Fruit fly (Drosophila melanogaster): ENCODE results near the gene CG31751.

The CG31751 gene

dm6 chr2L:18647857-18648652 is 29.0 kb upstream of the CG31751 start (continued):
- peak; percentile 44 for TF ChIP-seq Med (GFP tag)
- peak; percentile 93 for TF ChIP-seq grau (tag; optimal IDR thresholded peaks at IDR 0.05)
- TF ChIP-seq tgo (GFP tag; IDR thresholded peaks at IDR 0.05) = no peak
- TF ChIP-seq ewg (GFP tag; optimal IDR thresholded peaks at IDR 0.05) = peak; percentile 5
- TF ChIP-seq nmo (GFP tag; optimal IDR thresholded peaks at IDR 0.05) = peak; percentile 56
- no peak for TF ChIP-seq nau (GFP tag; optimal IDR thresholded peaks at IDR 0.05)
- no peak for TF ChIP-seq nerfin-2 (GFP tag; IDR thresholded peaks at IDR 0.05; ENCODE audit: partially characterized antibody)
- no peak for TF ChIP-seq Jarid2 (GFP tag; optimal IDR thresholded peaks at IDR 0.05)
- no peak for TF ChIP-seq Sox100B (GFP tag; optimal IDR thresholded peaks at IDR 0.05)
- no peak for TF ChIP-seq seq (GFP tag; IDR thresholded peaks at IDR 0.05)
- 0 out of 2 replicates have a peak, but pooled peaks have one; percentile 19 for TF ChIP-seq ranshi (GFP tag; IDR thresholded peaks at IDR 0.05)
- TF ChIP-seq CG2875 (GFP tag; optimal IDR thresholded peaks at IDR 0.05) = peak; percentile 37
- peak; percentile 48; the same call in 1 of the 2 replicates for TF ChIP-seq HLH3B (GFP tag; IDR thresholded peaks at IDR 0.05)
- peak; percentile 23 for TF ChIP-seq Hr3 (GFP tag; optimal IDR thresholded peaks at IDR 0.05)
- no peak for TF ChIP-seq z (GFP tag; IDR thresholded peaks at IDR 0.05)
- peak; percentile 44 for TF ChIP-seq CG1603 (tag; optimal IDR thresholded peaks at IDR 0.05)
- TF ChIP-seq CG7271 (tag; optimal IDR thresholded peaks at IDR 0.05) = no peak
- TF ChIP-seq bsh (GFP tag; optimal IDR thresholded peaks at IDR 0.05) = peak; percentile 3 to 77
- TF ChIP-seq Ssrp (tag; optimal IDR thresholded peaks at IDR 0.05) = peak; percentile 62
- 0 out of 3 replicates have a peak, but pooled peaks have one; percentile 47 for TF ChIP-seq ken (GFP tag; IDR thresholded peaks at IDR 0.05)
- no peak for TF ChIP-seq CG8944 (GFP tag; optimal IDR thresholded peaks at IDR 0.05)
- TF ChIP-seq Asciz (GFP tag; optimal IDR thresholded peaks at IDR 0.05) = no peak
- 0 out of 2 replicates have a peak, but pooled peaks have one; percentile 31 for TF ChIP-seq lmd (GFP tag; IDR thresholded peaks at IDR 0.05)
- peak; percentile 13 for TF ChIP-seq CG2678 (tag; optimal IDR thresholded peaks at IDR 0.05)
- TF ChIP-seq CG7745 (tag; optimal IDR thresholded peaks at IDR 0.05) = peak; percentile 94
- peak; percentile 47 for TF ChIP-seq CG30403 (GFP tag; optimal IDR thresholded peaks at IDR 0.05)
- no peak for TF ChIP-seq CG3407 (GFP tag; optimal IDR thresholded peaks at IDR 0.05)
- peak; percentile 35 for TF ChIP-seq CG17385 (GFP tag; optimal IDR thresholded peaks at IDR 0.05)

DNA sequence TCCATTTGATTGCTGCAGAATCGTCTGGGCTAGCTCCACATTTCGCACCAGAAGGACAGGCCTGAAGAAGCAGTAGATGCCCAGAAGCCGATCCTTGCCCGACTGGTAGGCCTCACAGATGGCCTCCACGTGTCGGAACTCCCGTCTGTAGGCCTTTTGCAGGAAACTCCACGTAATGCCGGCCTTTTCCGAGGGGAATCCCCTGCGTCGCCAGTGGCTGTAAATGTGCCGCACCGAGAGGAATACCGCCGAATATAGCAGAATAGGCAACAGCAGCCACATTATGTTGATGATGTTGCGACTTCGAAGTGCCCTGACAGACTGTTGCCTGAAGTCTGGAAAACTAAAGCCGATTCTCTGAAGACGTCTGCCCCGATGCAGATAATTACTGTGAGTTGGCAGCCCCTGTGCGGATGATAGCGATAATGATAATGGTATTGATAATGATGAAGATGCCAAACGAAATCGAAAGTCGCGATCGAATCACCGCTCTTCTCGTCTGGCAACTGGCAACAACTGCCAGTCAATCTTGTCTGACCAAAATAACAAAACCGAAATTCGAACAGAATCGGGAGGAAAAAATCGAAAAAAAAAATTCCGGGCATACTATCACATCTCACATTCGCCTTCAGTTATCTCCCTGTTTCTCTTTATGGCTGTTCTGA is 24.2 kb upstream of the CG31751 start, which contains the start of gene Cyp310a1:
Cyp310a1 (minus strand) TSS at position 348 of the 665 bp plus-strand sequence.
- TF ChIP-seq Gug (GFP tag; IDR thresholded peaks at IDR 0.05) = no peak
- no peak for TF ChIP-seq CG10274 (GFP tag; optimal IDR thresholded peaks at IDR 0.05)
- TF ChIP-seq twi (tag; optimal IDR thresholded peaks at IDR 0.05) = peak; percentile 83
- peak; percentile 34 for TF ChIP-seq Med (GFP tag)
- TF ChIP-seq chm (GFP tag; IDR thresholded peaks at IDR 0.05) = no peak
- peak; percentile 48 for TF ChIP-seq trem (tag; optimal IDR thresholded peaks at IDR 0.05)

DNA sequence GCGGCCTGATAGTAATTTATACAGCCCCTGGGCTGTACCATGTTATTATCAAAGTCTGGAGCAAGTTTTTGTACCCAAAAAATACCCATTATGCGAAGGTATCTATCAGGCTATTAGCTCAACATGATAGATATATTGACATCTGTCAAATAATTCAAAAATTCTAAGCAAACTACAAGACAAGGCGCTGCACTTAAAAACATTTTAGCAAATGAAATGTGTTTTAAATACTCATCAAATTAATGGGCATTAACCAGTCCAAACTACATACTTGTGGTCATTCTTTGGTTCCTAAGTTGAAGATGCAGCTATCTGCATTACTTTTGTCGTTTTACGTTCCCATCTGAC is 23.7 kb upstream of the CG31751 start:
- TF ChIP-seq CG10431 (GFP tag; optimal IDR thresholded peaks at IDR 0.05) = no peak
- peak in 1 of 2 experiments; percentile 87 for TF ChIP-seq eve (GFP tag; optimal IDR thresholded peaks at IDR 0.05)
- TF ChIP-seq CG6272 (GFP tag; IDR thresholded peaks at IDR 0.05) = peak; percentile 47
- no peak for TF ChIP-seq cas (GFP tag; IDR thresholded peaks at IDR 0.05)
- peak; percentile 64 for TF ChIP-seq CG11504 (tag; optimal IDR thresholded peaks at IDR 0.05)
- no peak for TF ChIP-seq Opbp (GFP tag; IDR thresholded peaks at IDR 0.05; ENCODE audit: partially characterized antibody)
- peak; percentile 18 for TF ChIP-seq Fer1 (GFP tag; optimal IDR thresholded peaks at IDR 0.05)
- TF ChIP-seq Dfd (GFP tag; optimal IDR thresholded peaks at IDR 0.05) = no peak
- TF ChIP-seq gsb (GFP tag; IDR thresholded peaks at IDR 0.05) = 0 out of 2 replicates have a peak, but pooled peaks have one; percentile 35
- TF ChIP-seq Antp (GFP tag; optimal IDR thresholded peaks at IDR 0.05) = no peak
- TF ChIP-seq CG33557 (GFP tag; optimal IDR thresholded peaks at IDR 0.05) = no peak
- no peak for TF ChIP-seq CG16779 (GFP tag; IDR thresholded peaks at IDR 0.05)
- peak; percentile 78 for TF ChIP-seq Ssrp (tag; optimal IDR thresholded peaks at IDR 0.05)
- peak; percentile 69 for TF ChIP-seq CG2875 (GFP tag; optimal IDR thresholded peaks at IDR 0.05)
- peak; percentile 27; the same call in 1 of the 2 replicates for TF ChIP-seq dimm (GFP tag; IDR thresholded peaks at IDR 0.05)
- TF ChIP-seq chm (GFP tag; IDR thresholded peaks at IDR 0.05) = no peak; the same call in 1 of the 2 replicates

All from whole organism, embryonic.